Fruit fly (Drosophila melanogaster) S2 (cell line): Measurements from ENCODE around the gene CG42809.

ENCODE experiments used
- CG8478 ChIP-seq: fragments of >200 bp; optimal IDR thresholded peaks from 2 replicates; lab custom pipeline; 2018
- CTCF ChIP-seq, 2 experiments: fragments of >200 bp; optimal IDR thresholded peaks; 2 replicates each; lab custom pipeline; 2018

DNA sequence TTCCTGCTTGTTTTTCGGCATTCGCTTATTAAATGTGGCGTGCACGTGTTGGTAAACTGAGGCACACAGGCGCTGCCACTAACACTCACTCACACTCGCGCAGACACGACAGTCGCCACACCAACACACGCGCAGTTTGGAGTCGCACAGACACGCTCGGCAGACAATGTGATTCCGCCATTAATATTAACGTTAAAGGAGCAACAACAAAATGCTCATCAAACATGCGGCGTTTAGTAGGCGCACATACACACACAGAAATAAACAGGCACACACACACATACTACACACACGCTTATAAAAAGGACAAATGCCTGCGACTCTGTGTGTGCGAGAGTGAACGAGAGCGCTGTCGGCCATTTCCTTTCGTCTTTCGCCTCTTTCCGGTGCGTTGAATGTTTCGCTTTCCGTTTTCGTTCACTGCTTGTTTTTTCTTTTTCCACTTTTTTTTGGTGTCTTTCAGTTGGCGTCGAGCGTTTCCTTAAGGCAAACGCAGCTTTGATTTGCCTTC is at the start of gene CG42809:
- TF ChIP-seq CG8478 (no peak), CTCF (optimal IDR thresholded peaks at IDR 0.05; lab: Kevin White, UChicago) (no peak)
